Fruit fly (Drosophila melanogaster) Kc167 (cell line): ENCODE measurements around the gene gpp.

ENCODE experiments used
- Myc ChIP-seq: fragments of >200 bp; optimal IDR thresholded peaks from 2 replicates; lab custom pipeline; 2017; ENCODE audit warnings: missing external identifiers
- Sin3A ChIP-seq: fragments of >200 bp; optimal IDR thresholded peaks from 2 replicates; lab custom pipeline; 2018; ENCODE audit warnings: missing external identifiers
- h ChIP-seq: fragments of >200 bp; optimal IDR thresholded peaks from 3 replicates; lab custom pipeline; 2018; ENCODE audit warnings: missing external identifiers
- insv ChIP-seq: fragments of >200 bp; optimal IDR thresholded peaks from 3 replicates; lab custom pipeline; 2018; ENCODE audit warnings: missing external identifiers
- psq ChIP-seq: fragments of >200 bp; optimal IDR thresholded peaks from 2 replicates; lab custom pipeline; 2017; ENCODE audit warnings: missing external identifiers
- ttk ChIP-seq: sonication (Bioruptor generic); optimal IDR thresholded peaks from 2 replicates; lab custom pipeline; 2017; ENCODE audit warnings: missing external identifiers

The gpp gene

dm6 chr3R:6430206-6430605 is 23.6 kb downstream of the gpp start:
- TF ChIP-seq Myc (lab: Kevin White, UChicago) (no peak), h (lab: Kevin White, UChicago) (no peak), insv (lab: Kevin White, UChicago) (no peak), ttk (lab: Kevin White, UChicago) (no peak), Sin3A (lab: Kevin White, UChicago) (no peak), psq (lab: Kevin White, UChicago) (no peak)

- TF ChIP-seq ttk (lab: Kevin White, UChicago) (no peak), insv (lab: Kevin White, UChicago) (no peak), psq (lab: Kevin White, UChicago) (no peak), h (lab: Kevin White, UChicago) (no peak)
Measured at dm6 chr3R:6432321-6432720, 25.7 kb downstream of the gpp start.

dm6 chr3R:6432784-6433469 is 26.3 kb downstream of the gpp start:
- TF ChIP-seq psq (lab: Kevin White, UChicago), result no peak
- TF ChIP-seq h (lab: Kevin White, UChicago), result no peak
- no peak for TF ChIP-seq Sin3A (lab: Kevin White, UChicago)
- TF ChIP-seq ttk (lab: Kevin White, UChicago), result no peak
- TF ChIP-seq Myc (lab: Kevin White, UChicago), result no peak
- TF ChIP-seq insv (lab: Kevin White, UChicago), result no peak

- TF ChIP-seq Myc (lab: Kevin White, UChicago) (no peak), psq (lab: Kevin White, UChicago) (no peak), ttk (lab: Kevin White, UChicago) (no peak), h (lab: Kevin White, UChicago) (no peak), insv (lab: Kevin White, UChicago) (no peak), Sin3A (lab: Kevin White, UChicago) (no peak)
Measured at dm6 chr3R:6433885-6434284, 27.2 kb downstream of the gpp start.

dm6 chr3R:6435219-6435618 is 28.6 kb downstream of the gpp start:
- TF ChIP-seq psq (lab: Kevin White, UChicago) (no peak), insv (lab: Kevin White, UChicago) (no peak), Myc (lab: Kevin White, UChicago) (no peak), Sin3A (lab: Kevin White, UChicago) (no peak), h (lab: Kevin White, UChicago) (no peak)

dm6 chr3R:6435761-6436318 is 29.2 kb downstream of the gpp start:
- TF ChIP-seq Myc (lab: Kevin White, UChicago), result no peak

- TF ChIP-seq ttk (lab: Kevin White, UChicago), result no peak
Measured at dm6 chr3R:6436643-6437042, 30.0 kb downstream of the gpp start.

dm6 chr3R:6456140-6457054 is 49.7 kb downstream of the gpp start, which contains the start of gene CG9727:
CG9727 (minus strand) TSS chr3R:6456676.
- no peak for TF ChIP-seq insv (lab: Kevin White, UChicago)
- no peak for TF ChIP-seq Sin3A (lab: Kevin White, UChicago)
- no peak for TF ChIP-seq Myc (lab: Kevin White, UChicago)
- TF ChIP-seq ttk (lab: Kevin White, UChicago), result no peak
- no peak for TF ChIP-seq psq (lab: Kevin White, UChicago)
- TF ChIP-seq h (lab: Kevin White, UChicago), result no peak

- TF ChIP-seq h (lab: Kevin White, UChicago) (no peak), insv (lab: Kevin White, UChicago) (no peak), psq (lab: Kevin White, UChicago) (no peak), Sin3A (lab: Kevin White, UChicago) (no peak), ttk (lab: Kevin White, UChicago) (no peak), Myc (lab: Kevin White, UChicago) (no peak)
Measured at dm6 chr3R:6457055-6457391, 50.4 kb downstream of the gpp start, which contains the start of gene Zif. Zif (plus strand) TSS chr3R:6457088.

dm6 chr3R:6460589-6461141 is 54.0 kb downstream of the gpp start:
- TF ChIP-seq Myc (lab: Kevin White, UChicago), result no peak
- no peak for TF ChIP-seq insv (lab: Kevin White, UChicago)
- TF ChIP-seq psq (lab: Kevin White, UChicago), result no peak
- TF ChIP-seq Sin3A (lab: Kevin White, UChicago), result no peak
- TF ChIP-seq ttk (lab: Kevin White, UChicago), result no peak

dm6 chr3R:6462978-6463377 is 56.3 kb downstream of the gpp start:
- TF ChIP-seq ttk (lab: Kevin White, UChicago), result no peak
- no peak for TF ChIP-seq h (lab: Kevin White, UChicago)
- no peak for TF ChIP-seq Sin3A (lab: Kevin White, UChicago)
- no peak for TF ChIP-seq Myc (lab: Kevin White, UChicago)
- TF ChIP-seq insv (lab: Kevin White, UChicago), result no peak
